Worm (Caenorhabditis elegans): ENCODE measurements around the gene gtr-1.

gtr-1 gene

ce11 chrX:802478-802877 lies at the start of gene gtr-1:
TSS of gene gtr-1 (plus strand) at chrX:802778.
- TF ChIP-seq nhr-12 (tag; optimal IDR thresholded peaks at IDR 0.05) (no peak), mep-1 (tag; optimal IDR thresholded peaks at IDR 0.05) (no peak), mls-2 (tag; optimal IDR thresholded peaks at IDR 0.05) (no peak), drap-1 (GFP tag; optimal IDR thresholded peaks at IDR 0.05) (no peak), ztf-11 (tag; optimal IDR thresholded peaks at IDR 0.05) (no peak), nhr-237 (tag; optimal IDR thresholded peaks at IDR 0.05) (no peak), sptf-1 (tag; optimal IDR thresholded peaks at IDR 0.05) (no peak), cnd-1 (tag; optimal IDR thresholded peaks at IDR 0.05) (no peak), snpc-4 (tag; optimal IDR thresholded peaks at IDR 0.05) (no peak), pha-4 (tag; optimal IDR thresholded peaks at IDR 0.05) (no peak), nhr-76 (tag; optimal IDR thresholded peaks at IDR 0.05) (no peak), sem-2 (GFP tag; optimal IDR thresholded peaks at IDR 0.05) (no peak)

ce11 chrX:759634-760033 lies 42.9 kb upstream of the gtr-1 start, which contains the start of gene aex-3:
TSS of gene aex-3 (minus strand) at chrX:759734.
- TF ChIP-seq drap-1 (GFP tag; optimal IDR thresholded peaks at IDR 0.05): no peak
- TF ChIP-seq unc-62 (GFP tag; optimal IDR thresholded peaks at IDR 0.05): no peak
- TF ChIP-seq nhr-28 (tag; optimal IDR thresholded peaks at IDR 0.05): no peak
- TF ChIP-seq unc-120 (tag; optimal IDR thresholded peaks at IDR 0.05; ENCODE audit: poor library complexity, severe bottlenecking): no peak
- TF ChIP-seq zip-8 (tag; optimal IDR thresholded peaks at IDR 0.05): no peak
- TF ChIP-seq nhr-76 (tag; optimal IDR thresholded peaks at IDR 0.05): no peak

ce11 chrX:760579-760978 lies 42.0 kb upstream of the gtr-1 start:
- TF ChIP-seq flh-1 (GFP tag; optimal IDR thresholded peaks at IDR 0.05) (no peak), unc-120 (tag; optimal IDR thresholded peaks at IDR 0.05; ENCODE audit: poor library complexity, severe bottlenecking) (peak; percentile 12), ceh-43 (GFP tag; optimal IDR thresholded peaks at IDR 0.05) (no peak), M03D4.4 (tag; optimal IDR thresholded peaks at IDR 0.05) (peak; percentile 27), blmp-1 (tag; optimal IDR thresholded peaks at IDR 0.05) (no peak), mls-2 (tag; optimal IDR thresholded peaks at IDR 0.05) (peak; percentile 72), unc-39 (tag; optimal IDR thresholded peaks at IDR 0.05) (no peak), mep-1 (tag; optimal IDR thresholded peaks at IDR 0.05) (peak; percentile 46), elt-1 (tag; optimal IDR thresholded peaks at IDR 0.05; ENCODE audit: borderline replicate concordance, insufficient read depth) (no peak), ces-1 (GFP tag; optimal IDR thresholded peaks at IDR 0.05) (peak; percentile 85), ceh-39 (tag; optimal IDR thresholded peaks at IDR 0.05) (no peak), sptf-1 (tag; optimal IDR thresholded peaks at IDR 0.05) (peak; percentile 61), ztf-11 (tag; optimal IDR thresholded peaks at IDR 0.05) (no peak), nhr-12 (tag; optimal IDR thresholded peaks at IDR 0.05) (no peak), pha-4 (tag; optimal IDR thresholded peaks at IDR 0.05) (peak; percentile 33), drap-1 (GFP tag; optimal IDR thresholded peaks at IDR 0.05) (peak; percentile 51)

ce11 chrX:763452-763851 lies 39.1 kb upstream of the gtr-1 start, which contains the start of gene dyf-11:
TSS of gene dyf-11 (plus strand) at chrX:763752.
- no peak for TF ChIP-seq mls-2 (tag; optimal IDR thresholded peaks at IDR 0.05)
- TF ChIP-seq ham-2 (GFP tag; optimal IDR thresholded peaks at IDR 0.05): no peak
- TF ChIP-seq zip-8 (tag; optimal IDR thresholded peaks at IDR 0.05): no peak
- TF ChIP-seq sem-2 (GFP tag; optimal IDR thresholded peaks at IDR 0.05): no peak
- TF ChIP-seq ceh-39 (tag; optimal IDR thresholded peaks at IDR 0.05): no peak
- no peak for TF ChIP-seq hlh-1 (tag; optimal IDR thresholded peaks at IDR 0.05)
- TF ChIP-seq unc-120 (tag; optimal IDR thresholded peaks at IDR 0.05; ENCODE audit: poor library complexity, severe bottlenecking): no peak
- TF ChIP-seq tbx-8 (GFP tag; optimal IDR thresholded peaks at IDR 0.05): no peak
- TF ChIP-seq cnd-1 (tag; optimal IDR thresholded peaks at IDR 0.05): no peak
- no peak for TF ChIP-seq ceh-43 (GFP tag; optimal IDR thresholded peaks at IDR 0.05)
- TF ChIP-seq mab-5 (tag; optimal IDR thresholded peaks at IDR 0.05): no peak
- no peak for TF ChIP-seq elt-3 (tag; optimal IDR thresholded peaks at IDR 0.05)
- TF ChIP-seq snpc-4 (tag; optimal IDR thresholded peaks at IDR 0.05): no peak
- TF ChIP-seq unc-62 (GFP tag; optimal IDR thresholded peaks at IDR 0.05): no peak
- no peak for TF ChIP-seq elt-1 (tag; optimal IDR thresholded peaks at IDR 0.05; ENCODE audit: borderline replicate concordance, insufficient read depth)
- no peak for TF ChIP-seq sptf-1 (tag; optimal IDR thresholded peaks at IDR 0.05)

- TF ChIP-seq M03D4.4 (tag; optimal IDR thresholded peaks at IDR 0.05) (peak; percentile 31), mep-1 (tag; optimal IDR thresholded peaks at IDR 0.05) (peak; percentile 88), blmp-1 (tag; optimal IDR thresholded peaks at IDR 0.05) (no peak), bed-3 (GFP tag; optimal IDR thresholded peaks at IDR 0.05) (no peak), ceh-83 (GFP tag; optimal IDR thresholded peaks at IDR 0.05) (no peak), ceh-43 (GFP tag; optimal IDR thresholded peaks at IDR 0.05) (no peak), tbx-8 (GFP tag; optimal IDR thresholded peaks at IDR 0.05) (no peak), elt-1 (tag; optimal IDR thresholded peaks at IDR 0.05; ENCODE audit: borderline replicate concordance, insufficient read depth) (peak; percentile 52), unc-62 (GFP tag; optimal IDR thresholded peaks at IDR 0.05) (peak; percentile 65), zip-8 (tag; optimal IDR thresholded peaks at IDR 0.05) (no peak), sem-2 (GFP tag; optimal IDR thresholded peaks at IDR 0.05) (no peak), ceh-39 (tag; optimal IDR thresholded peaks at IDR 0.05) (peak; percentile 63), nhr-2 (tag; optimal IDR thresholded peaks at IDR 0.05) (peak; percentile 15), nhr-12 (tag; optimal IDR thresholded peaks at IDR 0.05) (peak; percentile 51), nhr-237 (tag; optimal IDR thresholded peaks at IDR 0.05) (peak; percentile 58), pha-4 (tag; optimal IDR thresholded peaks at IDR 0.05) (peak; percentile 96), sptf-1 (tag; optimal IDR thresholded peaks at IDR 0.05) (peak; percentile 72), lin-13 (tag; optimal IDR thresholded peaks at IDR 0.05) (peak; percentile 87), lsy-2 (tag; optimal IDR thresholded peaks at IDR 0.05) (peak; percentile 96), ham-2 (GFP tag; optimal IDR thresholded peaks at IDR 0.05) (peak; percentile 71), ztf-11 (tag; optimal IDR thresholded peaks at IDR 0.05) (peak; percentile 34), lin-32 (GFP tag; optimal IDR thresholded peaks at IDR 0.05) (peak; percentile 38), hlh-1 (tag; optimal IDR thresholded peaks at IDR 0.05) (peak; percentile 69), drap-1 (GFP tag; optimal IDR thresholded peaks at IDR 0.05) (peak; percentile 75), ces-1 (GFP tag; optimal IDR thresholded peaks at IDR 0.05) (peak; percentile 57), flh-1 (GFP tag; optimal IDR thresholded peaks at IDR 0.05) (no peak), cnd-1 (tag; optimal IDR thresholded peaks at IDR 0.05) (peak; percentile 52), mls-2 (tag; optimal IDR thresholded peaks at IDR 0.05) (peak; percentile 70), unc-120 (tag; optimal IDR thresholded peaks at IDR 0.05; ENCODE audit: poor library complexity, severe bottlenecking) (peak; percentile 80)
Observed at ce11 chrX:768061-768646, 34.4 kb upstream of the gtr-1 start, which contains the start of the genes trap-2 and ile-2. TSS of gene trap-2 (minus strand) at chrX:768069. TSS of gene ile-2 (plus strand) at chrX:768596.

Data from whole organism, mixed stage, embryonic.